Worm (Caenorhabditis elegans) whole organism, L1 larva: ENCODE measurements around the gene scd-1.

Experiments used
- C16A3.4 ChIP-seq: fragments of 150-350 bp; optimal IDR thresholded peaks from 2 replicates; lab custom pipeline; 2014; ENCODE audit warnings: missing biosample characterization, missing genetic modification characterization
- C34B4.2 ChIP-seq: sonication (generic microtip); optimal IDR thresholded peaks from 2 replicates; lab custom pipeline; 2017; ENCODE audit warnings: mild to moderate bottlenecking, missing genetic modification characterization, missing compliant biosample characterization
- F16B12.6 ChIP-seq: fragments of 150-350 bp; optimal IDR thresholded peaks from 2 replicates; lab custom pipeline; 2014; ENCODE audit warnings: missing biosample characterization, missing genetic modification characterization
- alr-1 ChIP-seq: fragments of 200-800 bp; sonication (Bioruptor generic); optimal IDR thresholded peaks from 2 replicates; lab custom pipeline; 2018; ENCODE audit warnings: borderline replicate concordance, mild to moderate bottlenecking, missing genetic modification characterization, missing compliant biosample characterization
- blmp-1 ChIP-seq: fragments of 150-350 bp; optimal IDR thresholded peaks from 2 replicates; lab custom pipeline; 2014; ENCODE audit warnings: missing biosample characterization, missing genetic modification characterization
- ceh-63 ChIP-seq: fragments of 200-800 bp; sonication (Bioruptor generic); optimal IDR thresholded peaks from 2 replicates; lab custom pipeline; 2018; ENCODE audit warnings: mild to moderate bottlenecking, missing genetic modification characterization, missing compliant biosample characterization
- ceh-8 ChIP-seq: fragments of 200-800 bp; sonication (Bioruptor generic); optimal IDR thresholded peaks from 2 replicates; lab custom pipeline; 2018; ENCODE audit warnings: mild to moderate bottlenecking, missing genetic modification characterization, moderate library complexity, missing compliant biosample characterization
- ceh-82 ChIP-seq, 3 experiments: fragments of 150-350 bp in 1 of 3; sonication (generic microtip) in 2 of 3; optimal IDR thresholded peaks; 2 replicates each; lab custom pipeline; 2014 to 2017; ENCODE audit warnings: missing biosample characterization in 3 of 3, missing genetic modification characterization in 3 of 3
- ces-1 ChIP-seq: fragments of 150-350 bp; optimal IDR thresholded peaks from 2 replicates; lab custom pipeline; 2014; ENCODE audit warnings: missing biosample characterization, missing genetic modification reagents, missing genetic modification characterization
- dpl-1 ChIP-seq, 3 experiments: fragments of 150-350 bp in 2 of 3; sonication (generic microtip) in 1 of 3; optimal IDR thresholded peaks; 2 replicates each; lab custom pipeline; 2014 to 2017; ENCODE audit warnings: missing biosample characterization in 3 of 3, missing genetic modification characterization in 3 of 3, missing genetic modification reagents in 3 of 3
- efl-3 ChIP-seq: fragments of 200-800 bp; sonication (Bioruptor generic); optimal IDR thresholded peaks from 2 replicates; lab custom pipeline; 2018; ENCODE audit warnings: mild to moderate bottlenecking, missing genetic modification characterization, missing compliant biosample characterization
- egl-13 ChIP-seq: sonication (generic microtip); optimal IDR thresholded peaks from 2 replicates; lab custom pipeline; 2016; ENCODE audit warnings: missing genotype, missing genetic modification reagents, missing genetic modification characterization, missing compliant biosample characterization
- ets-5 ChIP-seq: fragments of 200-800 bp; sonication (Bioruptor generic); IDR thresholded peaks from 2 replicates; pipeline ENCODE4 v1.3.6; 2022; ENCODE audit warnings: missing genetic modification characterization, missing compliant biosample characterization
- fos-1 ChIP-seq: fragments of 150-350 bp; optimal IDR thresholded peaks from 2 replicates; lab custom pipeline; 2014; ENCODE audit warnings: missing biosample characterization, missing genetic modification characterization
- grh-1 ChIP-seq: fragments of 200-800 bp; sonication (Bioruptor generic); IDR thresholded peaks from 2 replicates; pipeline ENCODE4 v1.3.6; 2022; ENCODE audit warnings: missing genetic modification reagents, missing genetic modification characterization, missing compliant biosample characterization
- hlh-4 ChIP-seq: sonication (generic microtip); optimal IDR thresholded peaks from 2 replicates; lab custom pipeline; 2016; ENCODE audit warnings: mild to moderate bottlenecking, missing genetic modification characterization, missing compliant biosample characterization
- hpl-2 ChIP-seq: fragments of 150-350 bp; optimal IDR thresholded peaks from 2 replicates; lab custom pipeline; 2014; ENCODE audit warnings: missing biosample characterization, missing genetic modification reagents, missing genetic modification characterization
- isw-1 ChIP-seq: fragments of 200-800 bp; sonication (Bioruptor generic); IDR thresholded peaks from 2 replicates; pipeline ENCODE4 v1.3.6; 2022; ENCODE audit warnings: missing genetic modification characterization, missing compliant biosample characterization
- jun-1 ChIP-seq: fragments of 150-350 bp; optimal IDR thresholded peaks from 2 replicates; lab custom pipeline; 2014; ENCODE audit warnings: missing biosample characterization, missing genetic modification reagents, missing genetic modification characterization
- lin-14 ChIP-seq: fragments of 200-800 bp; sonication (Bioruptor generic); optimal IDR thresholded peaks from 2 replicates; lab custom pipeline; 2018; ENCODE audit warnings: mild to moderate bottlenecking, missing genetic modification characterization, moderate library complexity, missing compliant biosample characterization
- lin-39 ChIP-seq: fragments of 150-350 bp; optimal IDR thresholded peaks from 2 replicates; lab custom pipeline; 2014; ENCODE audit warnings: missing biosample characterization, missing genetic modification reagents, missing genetic modification characterization
- mef-2 ChIP-seq: fragments of 150-350 bp; optimal IDR thresholded peaks from 2 replicates; lab custom pipeline; 2014; ENCODE audit warnings: missing biosample characterization, missing genetic modification characterization
- mep-1 ChIP-seq: fragments of 150-350 bp; optimal IDR thresholded peaks from 2 replicates; lab custom pipeline; 2014; ENCODE audit warnings: missing biosample characterization, missing genetic modification characterization
- nhr-11 ChIP-seq: fragments of 150-350 bp; optimal IDR thresholded peaks from 2 replicates; lab custom pipeline; 2014; ENCODE audit warnings: missing biosample characterization, missing genetic modification characterization
- nhr-19 ChIP-seq: fragments of 200-800 bp; sonication (Bioruptor generic); conservative IDR thresholded peaks from 2 replicates; pipeline ENCODE4 v1.3.6; 2022; ENCODE audit warnings: missing genetic modification characterization, missing compliant biosample characterization
- nhr-237 ChIP-seq: fragments of 150-350 bp; optimal IDR thresholded peaks from 2 replicates; lab custom pipeline; 2014; ENCODE audit warnings: missing biosample characterization, missing genetic modification characterization
- nhr-28 ChIP-seq: fragments of 150-350 bp; optimal IDR thresholded peaks from 2 replicates; lab custom pipeline; 2014; ENCODE audit warnings: missing biosample characterization, missing genetic modification characterization
- nhr-47 ChIP-seq: sonication (generic microtip); optimal IDR thresholded peaks from 2 replicates; lab custom pipeline; 2016; ENCODE audit warnings: mild to moderate bottlenecking, missing genetic modification characterization, moderate library complexity, missing compliant biosample characterization
- nhr-71 ChIP-seq: sonication (generic microtip); optimal IDR thresholded peaks from 2 replicates; lab custom pipeline; 2016; ENCODE audit warnings: mild to moderate bottlenecking, missing genetic modification characterization, moderate library complexity, missing compliant biosample characterization
- nhr-77 ChIP-seq: fragments of 150-350 bp; optimal IDR thresholded peaks from 2 replicates; lab custom pipeline; 2014; ENCODE audit warnings: missing biosample characterization, missing genetic modification characterization
- nhr-85 ChIP-seq: sonication (generic microtip); peaks from one replicate; lab custom pipeline; 2016; ENCODE audit warnings: missing genetic modification characterization, inconsistent platforms, missing compliant biosample characterization
- pax-3 ChIP-seq: fragments of 200-800 bp; sonication (Bioruptor generic); optimal IDR thresholded peaks from 2 replicates; lab custom pipeline; 2018; ENCODE audit warnings: mild to moderate bottlenecking, missing genetic modification characterization, moderate library complexity, missing compliant biosample characterization
- pqm-1 ChIP-seq: sonication (generic microtip); optimal IDR thresholded peaks from 3 replicates; lab custom pipeline; 2017; ENCODE audit warnings: missing biosample characterization, missing genetic modification characterization
- rnt-1 ChIP-seq: sonication (generic microtip); optimal IDR thresholded peaks from 2 replicates; lab custom pipeline; 2016; ENCODE audit warnings: mild to moderate bottlenecking, missing genetic modification characterization, moderate library complexity, missing compliant biosample characterization
- skn-1 ChIP-seq: fragments of 150-350 bp; optimal IDR thresholded peaks from 2 replicates; lab custom pipeline; 2014; ENCODE audit warnings: missing biosample characterization, missing genetic modification characterization
- snu-23 ChIP-seq: sonication (generic microtip); optimal IDR thresholded peaks from 2 replicates; lab custom pipeline; 2016; ENCODE audit warnings: missing genetic modification characterization, missing compliant biosample characterization
- sup-37 ChIP-seq: fragments of 200-800 bp; sonication (Bioruptor generic); optimal IDR thresholded peaks from 2 replicates; lab custom pipeline; 2018; ENCODE audit warnings: mild to moderate bottlenecking, missing genetic modification characterization, missing compliant biosample characterization
- tbx-2 ChIP-seq: sonication (generic microtip); optimal IDR thresholded peaks from 2 replicates; lab custom pipeline; 2016; ENCODE audit warnings: missing genetic modification characterization, missing compliant biosample characterization
- tlp-1 ChIP-seq: fragments of 150-350 bp; optimal IDR thresholded peaks from 2 replicates; lab custom pipeline; 2014; ENCODE audit warnings: missing biosample characterization, missing genetic modification characterization
- unc-30 ChIP-seq: sonication (generic microtip); optimal IDR thresholded peaks from 2 replicates; lab custom pipeline; 2017; ENCODE audit warnings: missing biosample characterization, missing genetic modification characterization
- unc-62 ChIP-seq: fragments of 150-350 bp; optimal IDR thresholded peaks from 2 replicates; lab custom pipeline; 2014; ENCODE audit warnings: missing biosample characterization, missing genetic modification reagents, missing genetic modification characterization
- unc-98 ChIP-seq: fragments of 200-800 bp; sonication (Bioruptor generic); IDR thresholded peaks from 2 replicates; pipeline ENCODE4 v1.3.6; 2022; ENCODE audit warnings: missing genetic modification characterization, missing compliant biosample characterization
- vab-15 ChIP-seq: sonication (generic microtip); optimal IDR thresholded peaks from 2 replicates; lab custom pipeline; 2017; ENCODE audit warnings: missing genotype, mild to moderate bottlenecking, missing genetic modification characterization, missing compliant biosample characterization
- zag-1 ChIP-seq: fragments of 150-350 bp; optimal IDR thresholded peaks from 2 replicates; lab custom pipeline; 2014; ENCODE audit warnings: missing biosample characterization, missing genetic modification characterization
- ztf-11 ChIP-seq, 2 experiments: sonication (generic microtip); optimal IDR thresholded peaks; 2 replicates each; lab custom pipeline; 2016 to 2017; ENCODE audit warnings: missing genetic modification characterization in 2 of 2, missing biosample characterization in 1 of 2, missing compliant biosample characterization in 1 of 2

Gene scd-1

DNA sequence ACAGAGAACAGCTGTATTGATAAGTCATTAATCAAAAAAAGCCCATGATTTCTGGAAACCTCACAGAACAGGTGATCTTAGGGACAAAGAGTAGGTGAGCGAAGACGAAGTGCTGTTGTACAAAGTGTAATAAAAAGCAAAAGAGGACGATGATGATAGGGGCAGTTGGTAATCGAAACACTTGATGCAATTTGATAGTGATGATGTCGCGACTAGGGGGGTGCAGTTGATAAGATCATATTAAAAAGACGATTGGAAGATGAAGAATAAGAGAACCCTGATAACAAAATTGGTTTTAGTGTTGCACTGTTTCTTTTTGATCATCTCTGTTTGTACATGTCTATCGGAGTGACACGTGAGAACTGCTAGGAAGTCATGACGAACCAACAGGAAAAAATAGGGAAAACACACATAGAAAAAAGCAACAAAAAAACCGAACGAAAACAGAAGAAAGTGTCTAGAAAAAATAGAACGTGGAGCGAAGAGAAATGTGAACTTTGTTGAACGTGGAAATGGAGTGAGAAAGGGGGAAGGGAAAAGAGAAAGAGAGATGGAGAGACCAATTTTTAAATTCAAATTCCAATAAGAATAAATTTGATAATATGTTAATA, 16.1 kb downstream of the scd-1 start (continued):
- no peak for TF ChIP-seq ets-5
- TF ChIP-seq pax-3 (tag; lab: Kevin White, UChicago) = peak; percentile 5
- TF ChIP-seq fos-1 (tag; lab: Kevin White, UChicago) = peak; percentile 32
- TF ChIP-seq C34B4.2 (tag; lab: Kevin White, UChicago) = no peak
- TF ChIP-seq jun-1 (tag; lab: Kevin White, UChicago) = no peak
- TF ChIP-seq hpl-2 = no peak
- TF ChIP-seq blmp-1 (tag; lab: Kevin White, UChicago) = peak; percentile 58
- TF ChIP-seq ceh-82 (tag; optimal IDR thresholded peaks at IDR 0.05; lab: Kevin White, UChicago) = no peak
- TF ChIP-seq nhr-237 (tag; lab: Kevin White, UChicago) = no peak
- peak; percentile 71 for TF ChIP-seq tlp-1 (tag; lab: Kevin White, UChicago)
- no peak for TF ChIP-seq ceh-8
- no peak for TF ChIP-seq vab-15 (tag; lab: Kevin White, UChicago)
- no peak for TF ChIP-seq ztf-11 (tag; optimal IDR thresholded peaks at IDR 0.05; lab: Kevin White, UChicago)
- no peak for TF ChIP-seq hlh-4
- TF ChIP-seq sup-37 (GFP tag; lab: Kevin White, UChicago) = no peak
- no peak for TF ChIP-seq nhr-11
- TF ChIP-seq rnt-1 (tag; lab: Kevin White, UChicago) = peak; percentile 79
- TF ChIP-seq tbx-2 (tag; lab: Kevin White, UChicago) = peak; percentile 44
- no peak for TF ChIP-seq isw-1 (GFP tag; lab: Robert Waterston, UW)
- TF ChIP-seq nhr-28 = no peak
- peak; percentile 94 for TF ChIP-seq nhr-71 (tag; lab: Kevin White, UChicago)
- TF ChIP-seq pqm-1 = no peak
- no peak for TF ChIP-seq unc-62 (GFP tag; lab: Kevin White, UChicago)
- 0 out of 2 replicates have a peak, but pooled peaks have one; percentile 21 for TF ChIP-seq grh-1 (GFP tag; lab: Robert Waterston, UW)
- peak; percentile 61 for TF ChIP-seq skn-1 (tag; lab: Kevin White, UChicago)
- no peak for TF ChIP-seq ces-1 (GFP tag; lab: Kevin White, UChicago)
- no peak for TF ChIP-seq ceh-63 (GFP tag; lab: Kevin White, UChicago)
- peak; percentile 91 for TF ChIP-seq nhr-19 (GFP tag; lab: Robert Waterston, UW)
- TF ChIP-seq unc-98 = no peak
- TF ChIP-seq lin-14 (GFP tag; lab: Kevin White, UChicago) = peak; percentile 81
- peak; percentile 7 for TF ChIP-seq C16A3.4
- TF ChIP-seq lin-39 (tag; lab: Kevin White, UChicago) = peak; percentile 37
- TF ChIP-seq nhr-47 (tag; lab: Kevin White, UChicago) = peak; percentile 60
- no peak for TF ChIP-seq efl-3 (GFP tag; lab: Kevin White, UChicago)
- TF ChIP-seq unc-30 (tag; lab: Kevin White, UChicago) = no peak
- no peak for TF ChIP-seq mef-2 (tag; lab: Kevin White, UChicago)
- no peak for TF ChIP-seq dpl-1 (GFP tag; optimal IDR thresholded peaks at IDR 0.05; lab: Kevin White, UChicago)
- TF ChIP-seq snu-23 = peak; percentile 81

ce11 chrX:12503288-12503803, 22.2 kb downstream of the scd-1 start, which contains the start of gene sdz-19:
TSS of gene sdz-19 (minus strand) at chrX:12503338.
- TF ChIP-seq nhr-77 (tag; lab: Kevin White, UChicago) = no peak
- no peak for TF ChIP-seq egl-13
- no peak for TF ChIP-seq rnt-1 (tag; lab: Kevin White, UChicago)
- no peak for TF ChIP-seq mep-1 (tag; lab: Kevin White, UChicago)
- TF ChIP-seq pax-3 (tag; lab: Kevin White, UChicago) = no peak
- TF ChIP-seq alr-1 (tag; lab: Kevin White, UChicago) = no peak
- no peak for TF ChIP-seq dpl-1 (GFP tag; optimal IDR thresholded peaks at IDR 0.05; lab: Kevin White, UChicago)
- TF ChIP-seq nhr-85 (tag; lab: Kevin White, UChicago) = no peak
- no peak for TF ChIP-seq F16B12.6 (tag; lab: Kevin White, UChicago)
- TF ChIP-seq ceh-63 (GFP tag; lab: Kevin White, UChicago) = no peak
- TF ChIP-seq isw-1 (GFP tag; lab: Robert Waterston, UW) = no peak
- no peak for TF ChIP-seq sup-37 (GFP tag; lab: Kevin White, UChicago)
- TF ChIP-seq unc-62 (GFP tag; lab: Kevin White, UChicago) = no peak
- no peak for TF ChIP-seq zag-1
